Fruit fly (Drosophila melanogaster): ENCODE data around the gene Polr2C.

DNA sequence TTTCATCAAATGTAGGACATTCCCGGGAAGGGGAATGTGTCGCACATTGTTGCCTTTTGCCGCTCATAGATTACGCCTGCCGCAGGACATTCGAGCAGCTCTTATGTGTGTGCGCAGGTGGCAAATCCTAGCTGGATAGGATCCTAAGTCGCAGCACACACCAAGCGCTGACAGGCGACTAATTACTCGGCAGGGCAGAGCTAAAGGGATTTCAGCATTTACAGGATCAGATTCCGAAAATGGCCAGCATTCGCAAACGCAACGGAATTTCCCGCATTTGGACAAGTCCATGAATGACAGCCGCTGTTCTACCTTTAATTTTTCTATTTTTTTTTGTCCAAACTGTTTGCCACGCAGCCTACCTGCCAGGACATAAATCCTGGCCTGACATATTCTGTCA is 34.5 kb downstream of the Polr2C start:
- TF ChIP-seq br (optimal IDR thresholded peaks at IDR 0.05) (no peak), az2 (GFP tag; optimal IDR thresholded peaks at IDR 0.05) (no peak), Bgb (GFP tag; IDR thresholded peaks at IDR 0.05; ENCODE audit: partially characterized antibody) (no peak), hth (optimal IDR thresholded peaks at IDR 0.05) (no peak), B-H1 (GFP tag; IDR thresholded peaks at IDR 0.05) (no peak), CG31388 (GFP tag; optimal IDR thresholded peaks at IDR 0.05) (no peak), so (GFP tag; IDR thresholded peaks at IDR 0.05) (no peak), Gug (GFP tag; IDR thresholded peaks at IDR 0.05) (no peak)

Measured in whole organism, embryonic.